Fruit fly (Drosophila melanogaster): ENCODE results near the gene PICK1.
A peak's percentile ranks its signal among the peaks of the same experiment; 100 is the strongest.

The PICK1 gene

DNA sequence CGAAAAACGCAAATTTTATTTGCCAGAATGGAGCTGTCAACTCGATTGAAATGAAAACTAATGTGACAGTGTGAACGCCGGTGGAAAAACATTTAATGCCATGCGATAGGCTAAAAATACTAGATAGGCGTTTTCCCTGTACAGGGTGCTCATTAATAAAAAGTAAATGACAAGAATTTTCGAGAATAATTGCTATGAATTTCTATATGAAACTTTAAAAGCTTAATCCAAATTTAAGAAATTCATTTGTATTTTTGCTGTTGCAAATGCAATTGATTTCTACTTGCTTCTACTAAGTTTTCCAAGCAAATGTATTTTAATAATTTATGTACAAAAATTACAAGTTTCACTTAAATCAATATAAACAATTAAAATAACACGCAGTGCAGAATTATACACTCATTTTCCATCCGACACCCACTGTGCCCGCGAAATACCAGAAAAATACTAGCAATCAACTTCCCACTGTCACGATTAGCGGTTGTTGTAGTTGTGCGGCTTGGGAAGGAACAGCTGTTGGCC lies 27.0 kb downstream of the PICK1 start, which contains the start of gene Pih1D1 (continued):
- no peak for TF ChIP-seq CG13287 (GFP tag; IDR thresholded peaks at IDR 0.05; ENCODE audit: partially characterized antibody)
- peak; percentile 69; the same call in 1 of the 2 replicates for TF ChIP-seq Dip2 (GFP tag; IDR thresholded peaks at IDR 0.05)
- peak; percentile 90 for TF ChIP-seq CG10462 (GFP tag; optimal IDR thresholded peaks at IDR 0.05)
- TF ChIP-seq CG9609 (GFP tag; optimal IDR thresholded peaks at IDR 0.05) = peak; percentile 93
- peak; percentile 92 for TF ChIP-seq CG11085 (GFP tag; IDR thresholded peaks at IDR 0.05)
- peak; percentile 90 for TF ChIP-seq D19B (GFP tag; optimal IDR thresholded peaks at IDR 0.05)
- peak; percentile 94 for TF ChIP-seq Oli (tag; optimal IDR thresholded peaks at IDR 0.05)
- TF ChIP-seq bab2 (GFP tag; optimal IDR thresholded peaks at IDR 0.05) = peak; percentile 95
- TF ChIP-seq HmgZ (tag; optimal IDR thresholded peaks at IDR 0.05) = peak; percentile 93
- no peak for TF ChIP-seq bigmax (GFP tag; optimal IDR thresholded peaks at IDR 0.05)
- peak; percentile 77 for TF ChIP-seq CG3995 (GFP tag; optimal IDR thresholded peaks at IDR 0.05)
- TF ChIP-seq CG33557 (GFP tag; optimal IDR thresholded peaks at IDR 0.05) = peak; percentile 91
- TF ChIP-seq Tbp (GFP tag; optimal IDR thresholded peaks at IDR 0.05) = no peak
- peak; percentile 86 for TF ChIP-seq ems (GFP tag; optimal IDR thresholded peaks at IDR 0.05)
- peak; percentile 94 for TF ChIP-seq az2 (GFP tag; optimal IDR thresholded peaks at IDR 0.05)
- TF ChIP-seq zfh1 (GFP tag; IDR thresholded peaks at IDR 0.05) = peak; percentile 95
- peak; percentile 36 to 84 for TF ChIP-seq crp (GFP tag; optimal IDR thresholded peaks at IDR 0.05)
- TF ChIP-seq CG13624 (GFP tag; optimal IDR thresholded peaks at IDR 0.05) = peak; percentile 91
- peak; percentile 82 for TF ChIP-seq CG10959 (GFP tag; IDR thresholded peaks at IDR 0.05)
- TF ChIP-seq CG6854 (GFP tag; optimal IDR thresholded peaks at IDR 0.05) = peak; percentile 79
- TF ChIP-seq CkIIα-i1 (GFP tag; IDR thresholded peaks at IDR 0.05) = peak; percentile 77
- no peak for TF ChIP-seq pros (GFP tag; optimal IDR thresholded peaks at IDR 0.05)
- peak; percentile 90 for TF ChIP-seq jigr1 (GFP tag; IDR thresholded peaks at IDR 0.05)
- TF ChIP-seq Atf3 (GFP tag; optimal IDR thresholded peaks at IDR 0.05) = peak; percentile 83
- peak; percentile 97 for TF ChIP-seq CG9817 (tag; optimal IDR thresholded peaks at IDR 0.05)
- TF ChIP-seq CG3838 (GFP tag; optimal IDR thresholded peaks at IDR 0.05) = peak; percentile 84
- peak; percentile 77 for TF ChIP-seq CG15073 (GFP tag; optimal IDR thresholded peaks at IDR 0.05)
- no peak for TF ChIP-seq CG13296 (GFP tag; optimal IDR thresholded peaks at IDR 0.05)
- no peak for TF ChIP-seq CG2129 (GFP tag; IDR thresholded peaks at IDR 0.05; ENCODE audit: partially characterized antibody)
- TF ChIP-seq CG9727 (GFP tag; optimal IDR thresholded peaks at IDR 0.05) = peak; percentile 98
- TF ChIP-seq CG14014 (GFP tag; IDR thresholded peaks at IDR 0.05) = peak; percentile 96
- peak; percentile 93 for TF ChIP-seq BtbVII (GFP tag; optimal IDR thresholded peaks at IDR 0.05)
- TF ChIP-seq Ravus (GFP tag; IDR thresholded peaks at IDR 0.05) = peak; percentile 86
- TF ChIP-seq CG4360 (GFP tag; IDR thresholded peaks at IDR 0.05) = peak; percentile 66
- TF ChIP-seq Hr78 (GFP tag; optimal IDR thresholded peaks at IDR 0.05) = no peak
- TF ChIP-seq tll (GFP tag; optimal IDR thresholded peaks at IDR 0.05) = peak; percentile 34 to 36
- TF ChIP-seq fu2 (GFP tag; optimal IDR thresholded peaks at IDR 0.05) = peak; percentile 94
- peak; percentile 79 for TF ChIP-seq Deaf1 (tag; optimal IDR thresholded peaks at IDR 0.05)
- TF ChIP-seq Ada2b (GFP tag; IDR thresholded peaks at IDR 0.05) = peak; percentile 92
- TF ChIP-seq Sry-δ (GFP tag; optimal IDR thresholded peaks at IDR 0.05) = peak; percentile 55
- peak; percentile 85 for TF ChIP-seq CG12236 (GFP tag; optimal IDR thresholded peaks at IDR 0.05)
- peak; percentile 95 for TF ChIP-seq lilli (GFP tag; optimal IDR thresholded peaks at IDR 0.05)
- TF ChIP-seq CG7839 (tag; optimal IDR thresholded peaks at IDR 0.05) = peak; percentile 97
- peak; percentile 75 for TF ChIP-seq btn (GFP tag; optimal IDR thresholded peaks at IDR 0.05)
- peak; percentile 88 for TF ChIP-seq jing (GFP tag; optimal IDR thresholded peaks at IDR 0.05)
- peak; percentile 82 for TF ChIP-seq CG33213 (GFP tag; optimal IDR thresholded peaks at IDR 0.05)
- TF ChIP-seq CG13894 (tag; optimal IDR thresholded peaks at IDR 0.05) = peak; percentile 91
- TF ChIP-seq slbo (GFP tag; IDR thresholded peaks at IDR 0.05) = peak; percentile 97
- TF ChIP-seq ro (GFP tag; IDR thresholded peaks at IDR 0.05) = peak; percentile 91
- TF ChIP-seq Doc3 (GFP tag; IDR thresholded peaks at IDR 0.05; ENCODE audit: partially characterized antibody) = no peak
